Fruit fly (Drosophila melanogaster) whole organism, adult: ENCODE data around the gene CG10286.

Experiments used
- CG11617 ChIP-seq: fragments of 200-800 bp; sonication (Bioruptor generic); optimal IDR thresholded peaks from 2 replicates; lab custom pipeline; 2017; ENCODE audit warnings: mild to moderate bottlenecking, missing biosample characterization, missing genetic modification reagents, missing genetic modification characterization
- CG12768 ChIP-seq: fragments of 200-800 bp; sonication (Bioruptor generic); optimal IDR thresholded peaks from 2 replicates; lab custom pipeline; 2017; ENCODE audit warnings: missing biosample characterization, missing genetic modification characterization, mild to moderate bottlenecking, moderate library complexity, missing genetic modification reagents
- CG14711 ChIP-seq: fragments of 200-800 bp; sonication (Bioruptor generic); optimal IDR thresholded peaks from 2 replicates; lab custom pipeline; 2018; ENCODE audit warnings: missing biosample characterization, mild to moderate bottlenecking, missing genetic modification characterization, moderate library complexity
- CG1620 ChIP-seq: fragments of 200-800 bp; sonication (Bioruptor generic); optimal IDR thresholded peaks from 2 replicates; lab custom pipeline; 2016; ENCODE audit warnings: missing biosample characterization, missing genetic modification characterization
- CG33017 ChIP-seq: fragments of 200-800 bp; sonication (Bioruptor generic); optimal IDR thresholded peaks from 2 replicates; lab custom pipeline; 2018; ENCODE audit warnings: missing biosample characterization, mild to moderate bottlenecking, missing genetic modification characterization, moderate library complexity
- CG5204 ChIP-seq: fragments of 200-800 bp; sonication (Bioruptor generic); optimal IDR thresholded peaks from 2 replicates; lab custom pipeline; 2016; ENCODE audit warnings: missing biosample characterization, missing genetic modification characterization
- CG7045 ChIP-seq: fragments of 200-800 bp; sonication (Bioruptor generic); optimal IDR thresholded peaks from 2 replicates; lab custom pipeline; 2017; ENCODE audit warnings: missing biosample characterization, mild to moderate bottlenecking, missing genetic modification characterization
- CG7101 ChIP-seq: fragments of 200-800 bp; sonication (Bioruptor generic); optimal IDR thresholded peaks from 2 replicates; lab custom pipeline; 2018; ENCODE audit warnings: missing biosample characterization, mild to moderate bottlenecking, missing genetic modification characterization, moderate library complexity
- Clk ChIP-seq: fragments of 200-800 bp; sonication (Bioruptor generic); optimal IDR thresholded peaks from 2 replicates; lab custom pipeline; 2017; ENCODE audit warnings: missing biosample characterization, missing genetic modification characterization
- Crg-1 ChIP-seq: fragments of 200-800 bp; sonication (Bioruptor generic); optimal IDR thresholded peaks from 2 replicates; lab custom pipeline; 2016; ENCODE audit warnings: missing biosample characterization, missing genetic modification characterization
- Hr96 ChIP-seq: fragments of 200-800 bp; sonication (Bioruptor generic); optimal IDR thresholded peaks from 2 replicates; lab custom pipeline; 2016; ENCODE audit warnings: missing biosample characterization, missing genetic modification characterization
- Mnt ChIP-seq: fragments of 200-800 bp; sonication (Bioruptor generic); optimal IDR thresholded peaks from 2 replicates; lab custom pipeline; 2016; ENCODE audit warnings: missing biosample characterization, mild to moderate bottlenecking, missing genetic modification characterization
- bab1 ChIP-seq: fragments of 200-800 bp; sonication (Bioruptor generic); optimal IDR thresholded peaks from 3 replicates; lab custom pipeline; 2019; ENCODE audit warnings: missing biosample characterization, mild to moderate bottlenecking, missing genetic modification characterization, moderate library complexity
- cic ChIP-seq: fragments of 200-800 bp; sonication (Bioruptor generic); optimal IDR thresholded peaks from 2 replicates; lab custom pipeline; 2017; ENCODE audit warnings: missing biosample characterization, mild to moderate bottlenecking, missing genetic modification characterization, moderate library complexity
- cnc ChIP-seq, 2 experiments: fragments of >200 bp; optimal IDR thresholded peaks; 2 replicates each; lab custom pipeline; 2017
- kay ChIP-seq: fragments of 200-800 bp; sonication (Bioruptor generic); peaks from one replicate; lab custom pipeline; 2016; ENCODE audit warnings: missing biosample characterization, missing genetic modification characterization, borderline replicate concordance
- ovo ChIP-seq: fragments of 200-800 bp; sonication (Bioruptor generic); optimal IDR thresholded peaks from 2 replicates; lab custom pipeline; 2016; ENCODE audit warnings: missing biosample characterization, missing genetic modification characterization
- pad ChIP-seq: fragments of 200-800 bp; sonication (Bioruptor generic); optimal IDR thresholded peaks from 3 replicates; lab custom pipeline; 2017; ENCODE audit warnings: missing biosample characterization, missing genetic modification characterization, mild to moderate bottlenecking, moderate library complexity, missing genetic modification reagents
- tj ChIP-seq: fragments of 200-800 bp; sonication (Bioruptor generic); optimal IDR thresholded peaks from 3 replicates; lab custom pipeline; 2017; ENCODE audit warnings: missing biosample characterization, mild to moderate bottlenecking, missing genetic modification characterization, moderate library complexity
- toe ChIP-seq: fragments of 200-800 bp; sonication (Bioruptor generic); optimal IDR thresholded peaks from 2 replicates; lab custom pipeline; 2016; ENCODE audit warnings: missing biosample characterization, missing genetic modification characterization

Gene CG10286

DNA sequence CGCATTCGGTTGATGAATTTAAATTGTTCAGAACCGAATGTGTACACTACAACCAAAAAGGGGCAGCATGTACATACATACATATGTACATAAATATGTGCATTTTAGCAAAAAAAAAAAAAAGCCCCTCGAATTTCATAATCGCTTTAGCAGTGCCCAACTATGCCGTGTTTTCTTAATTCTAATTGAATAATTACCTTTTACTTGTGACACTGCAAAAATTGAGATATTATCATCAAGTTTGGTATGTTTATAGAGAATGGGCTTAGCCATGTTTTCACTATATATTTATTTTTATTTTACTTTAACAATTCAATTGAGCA, 32.7 kb downstream of the CG10286 start:
- TF ChIP-seq Mnt (GFP tag; lab: Kevin White, UChicago) (no peak), Hr96 (GFP tag; lab: Kevin White, UChicago) (no peak), kay (GFP tag; lab: Kevin White, UChicago) (no peak), CG5204 (GFP tag; lab: Kevin White, UChicago) (no peak), CG14711 (no peak), pad (no peak), toe (GFP tag; lab: Kevin White, UChicago) (no peak), ovo (GFP tag; lab: Kevin White, UChicago) (no peak), Crg-1 (no peak), CG11617 (GFP tag; lab: Kevin White, UChicago) (no peak), CG33017 (tag; lab: Kevin White, UChicago) (no peak), tj (GFP tag; lab: Kevin White, UChicago) (no peak)

DNA sequence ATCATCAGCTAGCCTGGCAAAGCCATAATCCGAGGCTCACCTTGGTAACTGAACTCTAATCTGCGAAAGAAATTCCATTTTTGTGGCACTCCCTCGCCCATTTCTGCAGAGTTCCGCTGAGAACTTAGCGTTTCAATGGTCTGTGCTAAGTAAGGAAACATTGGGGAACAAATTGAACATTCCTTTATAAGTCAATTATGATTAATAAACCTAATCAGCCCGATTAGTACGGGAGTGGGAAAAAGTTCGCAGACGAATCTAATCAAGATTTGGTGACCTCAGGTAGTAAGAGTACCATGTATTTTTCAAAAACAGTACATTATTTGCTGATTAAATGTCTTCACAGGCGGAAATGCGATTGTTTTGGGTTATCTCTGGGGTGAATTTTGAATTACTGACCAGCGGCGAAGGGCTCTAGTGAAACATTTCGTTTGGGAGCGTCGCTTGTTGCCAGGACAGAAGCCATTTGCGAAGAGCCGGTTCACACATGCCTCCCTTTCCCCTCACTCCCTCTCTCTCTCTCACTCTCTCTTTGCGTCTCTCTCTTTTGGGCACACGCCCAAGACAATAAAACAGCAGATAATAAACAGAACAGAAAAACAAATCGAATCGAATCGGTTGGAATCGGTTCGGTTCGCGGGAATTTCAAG, 33.9 kb downstream of the CG10286 start:
- TF ChIP-seq cic (GFP tag; lab: Kevin White, UChicago) (peak; percentile 13), Clk (GFP tag; lab: Kevin White, UChicago) (no peak)

DNA sequence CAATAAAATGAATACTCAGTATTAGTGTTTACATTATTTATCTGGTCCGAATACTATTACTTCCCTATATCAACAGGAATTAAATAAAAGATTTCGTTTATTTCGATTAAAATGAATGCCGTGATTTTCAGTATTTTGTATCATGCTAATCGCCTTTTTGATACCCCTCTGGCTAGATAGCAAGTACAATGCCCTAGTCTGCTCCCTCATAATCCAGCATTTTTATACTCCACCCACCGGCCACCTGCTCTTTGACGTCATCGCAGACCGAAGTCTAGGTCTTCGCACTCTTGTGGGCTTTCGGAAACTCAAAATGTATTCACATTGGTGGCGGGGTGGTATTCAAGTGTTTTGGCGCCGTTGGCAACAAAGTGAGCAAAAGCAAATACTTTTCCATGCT, 34.9 kb downstream of the CG10286 start:
- TF ChIP-seq Mnt (GFP tag; lab: Kevin White, UChicago) (no peak), Clk (GFP tag; lab: Kevin White, UChicago) (no peak), toe (GFP tag; lab: Kevin White, UChicago) (no peak), CG11617 (GFP tag; lab: Kevin White, UChicago) (no peak), CG1620 (GFP tag; lab: Kevin White, UChicago) (no peak), cnc (optimal IDR thresholded peaks at IDR 0.05; lab: Kevin White, UChicago) (no peak), ovo (GFP tag; lab: Kevin White, UChicago) (no peak), Crg-1 (no peak), CG7045 (GFP tag; lab: Kevin White, UChicago) (no peak), tj (GFP tag; lab: Kevin White, UChicago) (no peak), cic (GFP tag; lab: Kevin White, UChicago) (no peak), CG7101 (no peak), kay (GFP tag; lab: Kevin White, UChicago) (no peak), CG5204 (GFP tag; lab: Kevin White, UChicago) (no peak), pad (no peak), Hr96 (GFP tag; lab: Kevin White, UChicago) (no peak), CG14711 (no peak), bab1 (GFP tag; lab: Kevin White, UChicago) (no peak), CG33017 (tag; lab: Kevin White, UChicago) (no peak)

DNA sequence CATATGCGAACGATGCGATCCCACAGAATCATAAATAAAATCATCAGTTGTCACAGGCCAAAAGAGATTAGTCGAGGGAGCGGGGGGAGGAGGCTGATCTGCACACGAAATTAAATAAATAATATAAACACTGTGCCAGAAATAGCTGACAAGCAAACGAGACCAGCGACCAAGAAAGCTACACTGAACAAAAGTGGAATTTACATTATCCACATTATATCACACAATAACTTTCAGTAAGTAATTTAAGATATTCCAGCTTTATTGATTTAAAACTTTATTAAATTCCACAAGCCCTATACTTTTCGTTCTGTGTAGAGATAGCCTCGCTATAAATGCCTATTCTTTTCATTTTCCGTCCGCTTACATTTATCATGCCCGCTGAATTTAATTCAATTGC, 35.4 kb downstream of the CG10286 start:
- TF ChIP-seq CG12768 (GFP tag; lab: Kevin White, UChicago): no peak
- no peak for TF ChIP-seq CG7045 (GFP tag; lab: Kevin White, UChicago)
- TF ChIP-seq Hr96 (GFP tag; lab: Kevin White, UChicago): peak; percentile 16
- peak; percentile 51 for TF ChIP-seq CG14711
- no peak for TF ChIP-seq Crg-1
- peak; percentile 38 for TF ChIP-seq CG7101
- TF ChIP-seq Clk (GFP tag; lab: Kevin White, UChicago): no peak
- no peak for TF ChIP-seq cnc (optimal IDR thresholded peaks at IDR 0.05; lab: Kevin White, UChicago)
- TF ChIP-seq CG5204 (GFP tag; lab: Kevin White, UChicago): no peak
- peak; percentile 30 for TF ChIP-seq CG33017 (tag; lab: Kevin White, UChicago)
- no peak for TF ChIP-seq pad
- TF ChIP-seq CG1620 (GFP tag; lab: Kevin White, UChicago): peak; percentile 3
- TF ChIP-seq tj (GFP tag; lab: Kevin White, UChicago): peak; percentile 41
- no peak for TF ChIP-seq toe (GFP tag; lab: Kevin White, UChicago)
- TF ChIP-seq CG11617 (GFP tag; lab: Kevin White, UChicago): peak; percentile 11
- no peak for TF ChIP-seq ovo (GFP tag; lab: Kevin White, UChicago)
- TF ChIP-seq Mnt (GFP tag; lab: Kevin White, UChicago): no peak
- TF ChIP-seq cic (GFP tag; lab: Kevin White, UChicago): no peak
- TF ChIP-seq bab1 (GFP tag; lab: Kevin White, UChicago): peak; percentile 54
- TF ChIP-seq kay (GFP tag; lab: Kevin White, UChicago): no peak

DNA sequence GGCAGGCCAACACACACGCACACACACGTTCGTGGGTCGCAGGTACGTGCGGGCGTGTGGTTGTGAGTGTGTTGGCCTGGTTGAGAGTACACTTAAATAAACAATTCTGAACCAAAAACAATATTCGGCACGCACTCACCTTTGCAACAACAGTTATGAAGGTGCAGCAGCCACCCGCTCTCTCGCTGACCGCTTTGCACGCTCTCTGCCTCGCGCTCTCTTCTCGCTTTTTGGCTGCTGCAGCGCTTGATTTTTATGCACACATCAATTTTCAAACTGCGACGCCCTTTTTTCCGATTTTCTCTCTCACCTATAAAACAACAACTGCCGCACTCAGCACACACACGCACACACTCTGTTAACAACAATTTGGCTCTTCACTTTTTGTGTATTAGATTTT, 36.5 kb downstream of the CG10286 start:
- TF ChIP-seq cic (GFP tag; lab: Kevin White, UChicago) (no peak), CG33017 (tag; lab: Kevin White, UChicago) (no peak), Hr96 (GFP tag; lab: Kevin White, UChicago) (no peak), Crg-1 (no peak), kay (GFP tag; lab: Kevin White, UChicago) (no peak), ovo (GFP tag; lab: Kevin White, UChicago) (no peak), cnc (optimal IDR thresholded peaks at IDR 0.05; lab: Kevin White, UChicago) (no peak), CG7101 (no peak), tj (GFP tag; lab: Kevin White, UChicago) (no peak), bab1 (GFP tag; lab: Kevin White, UChicago) (no peak), CG14711 (no peak), Mnt (GFP tag; lab: Kevin White, UChicago) (no peak), pad (no peak), CG11617 (GFP tag; lab: Kevin White, UChicago) (no peak), CG12768 (GFP tag; lab: Kevin White, UChicago) (no peak), CG5204 (GFP tag; lab: Kevin White, UChicago) (no peak), CG1620 (GFP tag; lab: Kevin White, UChicago) (no peak), toe (GFP tag; lab: Kevin White, UChicago) (no peak)
